Fruit fly (Drosophila melanogaster): ENCODE data around the gene CG6321.

CG6321 gene

DNA sequence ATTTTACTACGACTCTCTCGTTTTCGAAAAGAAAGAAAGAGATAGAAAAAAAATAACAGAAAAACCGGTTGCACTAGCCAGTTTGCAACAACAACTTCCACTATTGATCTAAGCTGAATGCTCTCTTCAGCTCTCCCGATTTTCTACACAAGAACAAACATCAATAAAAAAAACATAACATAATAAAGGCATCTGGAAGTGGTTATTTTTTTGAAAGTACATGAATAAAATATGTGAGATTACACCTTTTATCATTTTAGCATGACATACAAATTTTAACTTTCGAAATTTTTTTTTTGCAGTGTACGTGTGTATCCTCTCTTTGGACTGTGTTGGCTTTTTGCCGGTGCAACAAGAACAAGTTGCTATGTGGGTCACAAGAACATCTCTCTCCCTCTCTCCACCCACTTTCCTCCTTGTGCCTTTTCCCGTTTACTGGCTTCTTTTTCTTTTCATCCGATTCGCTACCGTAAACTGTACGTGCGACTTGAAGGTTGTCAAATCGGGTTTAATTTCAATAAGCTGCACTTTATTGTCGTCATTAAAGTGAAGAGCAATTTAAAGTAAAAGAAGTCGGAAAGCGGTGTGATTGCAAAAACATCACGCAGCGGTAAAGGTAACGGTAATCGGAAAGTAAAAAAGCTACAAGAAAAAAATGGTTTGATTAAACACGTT, 23.7 kb upstream of the CG6321 start (continued):
- TF ChIP-seq CG11398 (GFP tag; optimal IDR thresholded peaks at IDR 0.05) (peak; percentile 98), Mrtf (GFP tag; IDR thresholded peaks at IDR 0.05) (peak; percentile 93), CG31365 (tag; optimal IDR thresholded peaks at IDR 0.05) (peak; percentile 76), CG16779 (GFP tag; IDR thresholded peaks at IDR 0.05) (peak; percentile 73), Bdp1 (GFP tag; optimal IDR thresholded peaks at IDR 0.05) (peak; percentile 90), Oaz (GFP tag; IDR thresholded peaks at IDR 0.05) (peak; percentile 87), CG12769 (tag; optimal IDR thresholded peaks at IDR 0.05) (peak; percentile 94), Antp (GFP tag; optimal IDR thresholded peaks at IDR 0.05) (peak; percentile 92), Atf6 (GFP tag; IDR thresholded peaks at IDR 0.05) (peak; percentile 93), Myb (GFP tag; optimal IDR thresholded peaks at IDR 0.05) (peak; percentile 81), CG4730 (GFP tag; IDR thresholded peaks at IDR 0.05) (peak; percentile 94), corto (GFP tag; optimal IDR thresholded peaks at IDR 0.05) (peak; percentile 66), CG5180 (GFP tag; optimal IDR thresholded peaks at IDR 0.05) (peak; percentile 88), CG5245 (GFP tag; optimal IDR thresholded peaks at IDR 0.05) (peak; percentile 96), tll (GFP tag; optimal IDR thresholded peaks at IDR 0.05) (peak in 1 of 2 experiments; percentile 89), CG7357 (GFP tag; IDR thresholded peaks at IDR 0.05) (peak; percentile 87; the same call in 2 of the 3 replicates), ci (GFP tag; IDR thresholded peaks at IDR 0.05) (peak; percentile 99), Ptx1 (GFP tag; IDR thresholded peaks at IDR 0.05) (peak; percentile 97), CG13894 (tag; optimal IDR thresholded peaks at IDR 0.05) (no peak), CG33213 (GFP tag; optimal IDR thresholded peaks at IDR 0.05) (peak; percentile 96), CG13123 (GFP tag; optimal IDR thresholded peaks at IDR 0.05) (peak; percentile 92), bowl (GFP tag; IDR thresholded peaks at IDR 0.05) (peak; percentile 93), CG14014 (GFP tag; IDR thresholded peaks at IDR 0.05) (peak; percentile 95), CG14860 (GFP tag; IDR thresholded peaks at IDR 0.05; ENCODE audit: partially characterized antibody) (no peak), Rfx (GFP tag; IDR thresholded peaks at IDR 0.05) (peak; percentile 95), CG7987 (GFP tag; optimal IDR thresholded peaks at IDR 0.05) (peak; percentile 86), cg (GFP tag; optimal IDR thresholded peaks at IDR 0.05) (peak; percentile 23), CHES-1-like (GFP tag; optimal IDR thresholded peaks at IDR 0.05) (peak; percentile 97), yki (optimal IDR thresholded peaks at IDR 0.05) (no peak), ftz-f1 (GFP tag; optimal IDR thresholded peaks at IDR 0.05) (no peak), CG9797 (GFP tag; optimal IDR thresholded peaks at IDR 0.05) (peak; percentile 46), scrt (GFP tag; optimal IDR thresholded peaks at IDR 0.05) (peak; percentile 79), gem (tag; optimal IDR thresholded peaks at IDR 0.05) (peak; percentile 98), abd-A (tag; optimal IDR thresholded peaks at IDR 0.05) (no peak), CG11695 (GFP tag; IDR thresholded peaks at IDR 0.05) (peak; percentile 94), H15 (GFP tag; IDR thresholded peaks at IDR 0.05) (peak; percentile 95), nau (GFP tag; optimal IDR thresholded peaks at IDR 0.05) (no peak), Usf (GFP tag; optimal IDR thresholded peaks at IDR 0.05) (peak; percentile 77), CG17912 (GFP tag; optimal IDR thresholded peaks at IDR 0.05) (peak; percentile 78), Mes4 (GFP tag; optimal IDR thresholded peaks at IDR 0.05) (peak; percentile 98), eyg (GFP tag; optimal IDR thresholded peaks at IDR 0.05) (peak; percentile 95), Hsf (GFP tag; optimal IDR thresholded peaks at IDR 0.05) (peak; percentile 97), nmo (GFP tag; optimal IDR thresholded peaks at IDR 0.05) (peak; percentile 98), CG3407 (GFP tag; optimal IDR thresholded peaks at IDR 0.05) (peak; percentile 94), chn (GFP tag; optimal IDR thresholded peaks at IDR 0.05) (peak; percentile 97), Asciz (GFP tag; optimal IDR thresholded peaks at IDR 0.05) (peak; percentile 98), CG4282 (GFP tag; optimal IDR thresholded peaks at IDR 0.05) (peak; percentile 90), Trl (optimal IDR thresholded peaks at IDR 0.05) (peak; percentile 35 to 55), Trl (GFP tag; optimal IDR thresholded peaks at IDR 0.05) (peak; percentile 97), CG13624 (GFP tag; optimal IDR thresholded peaks at IDR 0.05) (peak; percentile 96), Six4 (GFP tag; optimal IDR thresholded peaks at IDR 0.05) (peak; percentile 96)

All from whole organism, embryonic.